Fruit fly (Drosophila melanogaster) whole organism, embryonic: ENCODE measurements around the gene Spn28Db.

Experiments used
- Ada2b ChIP-seq: fragments of 200-800 bp; sonication (Bioruptor generic); IDR thresholded peaks from 2 replicates; pipeline ENCODE4 v1.3.6; 2022; ENCODE audit warnings: missing biosample characterization, missing genetic modification characterization
- CG10267 ChIP-seq: fragments of 200-800 bp; sonication (Bioruptor generic); optimal IDR thresholded peaks from 2 replicates; lab custom pipeline; 2018; ENCODE audit warnings: missing biosample characterization, mild to moderate bottlenecking, missing genetic modification characterization, moderate library complexity
- CG10959 ChIP-seq: fragments of 200-800 bp; sonication (Bioruptor generic); IDR thresholded peaks from 2 replicates; pipeline ENCODE4 v1.3.6; 2022; ENCODE audit warnings: missing biosample characterization, missing genetic modification characterization
- CG12299 ChIP-seq: fragments of 200-800 bp; sonication (Bioruptor generic); optimal IDR thresholded peaks from 2 replicates; lab custom pipeline; 2018; ENCODE audit warnings: missing biosample characterization, mild to moderate bottlenecking, missing genetic modification characterization
- CG12744 ChIP-seq: fragments of 200-800 bp; sonication (Bioruptor generic); optimal IDR thresholded peaks from 2 replicates; lab custom pipeline; 2016; ENCODE audit warnings: missing biosample characterization, missing genetic modification characterization
- CG13894 ChIP-seq: fragments of 200-800 bp; sonication (Bioruptor generic); optimal IDR thresholded peaks from 3 replicates; lab custom pipeline; 2018; ENCODE audit warnings: missing biosample characterization, mild to moderate bottlenecking, missing genetic modification characterization, moderate library complexity
- CG15073 ChIP-seq: fragments of 200-800 bp; sonication (Bioruptor generic); optimal IDR thresholded peaks from 2 replicates; lab custom pipeline; 2016; ENCODE audit warnings: missing biosample characterization, missing genetic modification characterization
- CG15269 ChIP-seq: fragments of 200-800 bp; sonication (Bioruptor generic); optimal IDR thresholded peaks from 2 replicates; lab custom pipeline; 2018; ENCODE audit warnings: missing biosample characterization, mild to moderate bottlenecking, missing genetic modification characterization, moderate library complexity
- CG1529 ChIP-seq: fragments of 200-800 bp; sonication (Bioruptor generic); optimal IDR thresholded peaks from 3 replicates; lab custom pipeline; 2018; ENCODE audit warnings: missing biosample characterization, missing genetic modification characterization
- CG2116 ChIP-seq: fragments of 200-800 bp; sonication (Bioruptor generic); optimal IDR thresholded peaks from 3 replicates; lab custom pipeline; 2018; ENCODE audit warnings: missing biosample characterization, mild to moderate bottlenecking, missing genetic modification characterization
- CG2129 ChIP-seq: fragments of 200-800 bp; sonication (Bioruptor generic); IDR thresholded peaks from 2 replicates; pipeline ENCODE4 v1.3.6; 2022; ENCODE audit warnings: missing biosample characterization, missing genetic modification characterization; ENCODE audit not compliant: partially characterized antibody
- CG30403 ChIP-seq: fragments of 200-800 bp; sonication (Bioruptor generic); optimal IDR thresholded peaks from 3 replicates; lab custom pipeline; 2016; ENCODE audit warnings: missing biosample characterization, missing genetic modification characterization
- CG32772 ChIP-seq: fragments of 200-800 bp; sonication (Bioruptor generic); IDR thresholded peaks from 2 replicates; pipeline ENCODE4 v1.3.6; 2022; ENCODE audit warnings: missing biosample characterization, missing genetic modification characterization
- CG6689 ChIP-seq: fragments of 200-800 bp; sonication (Bioruptor generic); IDR thresholded peaks from 2 replicates; pipeline ENCODE4 v1.3.6; 2022; ENCODE audit warnings: missing biosample characterization, missing genetic modification characterization
- CG7372 ChIP-seq: fragments of 200-800 bp; sonication (Bioruptor generic); IDR thresholded peaks from 2 replicates; pipeline ENCODE4 v1.3.6; 2022; ENCODE audit warnings: missing biosample characterization, missing genetic modification characterization
- CG7556 ChIP-seq: fragments of 200-800 bp; sonication (Bioruptor generic); optimal IDR thresholded peaks from 2 replicates; lab custom pipeline; 2017; ENCODE audit warnings: missing biosample characterization, mild to moderate bottlenecking, missing genetic modification characterization
- CG8388 ChIP-seq: fragments of 200-800 bp; sonication (Bioruptor generic); optimal IDR thresholded peaks from 2 replicates; lab custom pipeline; 2019; ENCODE audit warnings: missing biosample characterization, mild to moderate bottlenecking, missing genetic modification characterization, moderate library complexity
- CG9876 ChIP-seq: fragments of 200-800 bp; sonication (Bioruptor generic); optimal IDR thresholded peaks from 2 replicates; lab custom pipeline; 2016; ENCODE audit warnings: missing biosample characterization, missing genetic modification characterization
- CHES-1-like ChIP-seq: fragments of 200-800 bp; sonication (Bioruptor generic); optimal IDR thresholded peaks from 2 replicates; lab custom pipeline; 2016; ENCODE audit warnings: missing biosample characterization, missing genetic modification characterization
- Chrac-16 ChIP-seq: fragments of 200-800 bp; sonication (Bioruptor generic); optimal IDR thresholded peaks from 3 replicates; lab custom pipeline; 2016; ENCODE audit warnings: missing biosample characterization, missing genetic modification characterization
- D ChIP-seq, 2 experiments: fragments of 200-800 bp in 1 of 2; fragments of >200 bp in 1 of 2; sonication (Bioruptor generic) in 1 of 2; optimal IDR thresholded peaks; 2 replicates in 1 of 2; 3 replicates in 1 of 2; lab custom pipeline; 2017; ENCODE audit warnings: mild to moderate bottlenecking in 1 of 2, missing biosample characterization in 1 of 2, missing genetic modification characterization in 1 of 2, missing genetic modification reagents in 1 of 2
- Dek ChIP-seq: fragments of 200-800 bp; sonication (Bioruptor generic); optimal IDR thresholded peaks from 3 replicates; lab custom pipeline; 2019; ENCODE audit warnings: missing biosample characterization, mild to moderate bottlenecking, missing genetic modification characterization, moderate library complexity
- Dll ChIP-seq: fragments of 200-800 bp; sonication (Bioruptor generic); IDR thresholded peaks from 4 replicates; pipeline ENCODE4 v1.3.6; 2022; ENCODE audit warnings: missing biosample characterization, missing genetic modification characterization; ENCODE audit not compliant: partially characterized antibody
- Fer2 ChIP-seq: fragments of 200-800 bp; sonication (Bioruptor generic); optimal IDR thresholded peaks from 2 replicates; lab custom pipeline; 2018; ENCODE audit warnings: missing biosample characterization, mild to moderate bottlenecking, missing genetic modification characterization, moderate library complexity
- Gsc ChIP-seq: fragments of 200-800 bp; sonication (Bioruptor generic); IDR thresholded peaks from 2 replicates; pipeline ENCODE4 v1.3.6; 2022; ENCODE audit warnings: missing biosample characterization, missing genetic modification characterization
- H2.0 ChIP-seq: fragments of 200-800 bp; sonication (Bioruptor generic); IDR thresholded peaks from 2 replicates; pipeline ENCODE4 v1.3.6; 2022; ENCODE audit warnings: missing biosample characterization, missing genetic modification characterization
- HLH54F ChIP-seq: fragments of 200-800 bp; sonication (Bioruptor generic); optimal IDR thresholded peaks from 3 replicates; lab custom pipeline; 2016; ENCODE audit warnings: missing biosample characterization, missing genetic modification characterization
- Hr39 ChIP-seq: fragments of >200 bp; optimal IDR thresholded peaks from 2 replicates; lab custom pipeline; 2017
- Hr78 ChIP-seq, 2 experiments: fragments of 200-800 bp in 1 of 2; fragments of >200 bp in 1 of 2; sonication (Bioruptor generic) in 1 of 2; optimal IDR thresholded peaks; 2 replicates each; lab custom pipeline; 2017 to 2019; ENCODE audit warnings: missing biosample characterization in 2 of 2, missing genetic modification characterization in 2 of 2, mild to moderate bottlenecking in 1 of 2, moderate library complexity in 1 of 2
- Kr ChIP-seq: fragments of 200-800 bp; sonication (Bioruptor generic); optimal IDR thresholded peaks from 2 replicates; lab custom pipeline; 2017; ENCODE audit warnings: missing biosample characterization, mild to moderate bottlenecking, missing genetic modification characterization
- Max ChIP-seq: fragments of 200-800 bp; sonication (Bioruptor generic); optimal IDR thresholded peaks from 2 replicates; lab custom pipeline; 2016; ENCODE audit warnings: missing biosample characterization, mild to moderate bottlenecking, missing genetic modification characterization
- Nf-YC ChIP-seq: fragments of 200-800 bp; optimal IDR thresholded peaks from 3 replicates; lab custom pipeline; 2019; ENCODE audit warnings: missing biosample characterization, mild to moderate bottlenecking, missing genetic modification characterization, moderate library complexity
- ara ChIP-seq: fragments of 200-800 bp; sonication (Bioruptor generic); IDR thresholded peaks from 2 replicates; pipeline ENCODE4 v1.3.6; 2022; ENCODE audit warnings: missing biosample characterization, missing genetic modification characterization
- br ChIP-seq: fragments of >200 bp; optimal IDR thresholded peaks from 2 replicates; lab custom pipeline; 2017
- corto ChIP-seq: fragments of 200-800 bp; sonication (Bioruptor generic); optimal IDR thresholded peaks from 2 replicates; lab custom pipeline; 2016; ENCODE audit warnings: missing biosample characterization, mild to moderate bottlenecking, missing genetic modification characterization, moderate library complexity
- dimm ChIP-seq: fragments of 200-800 bp; sonication (Bioruptor generic); IDR thresholded peaks from 2 replicates; pipeline ENCODE4 v1.3.6; 2022; ENCODE audit warnings: missing biosample characterization, missing genetic modification characterization
- eve ChIP-seq, 2 experiments: fragments of >200 bp; optimal IDR thresholded peaks; 2 replicates each; lab custom pipeline; 2017; ENCODE audit warnings: missing biosample characterization in 2 of 2, missing genetic modification characterization in 2 of 2
- ham ChIP-seq: fragments of 200-800 bp; sonication (Bioruptor generic); IDR thresholded peaks from 2 replicates; pipeline ENCODE4 v1.3.6; 2022; ENCODE audit warnings: missing biosample characterization, missing genetic modification characterization
- jigr1 ChIP-seq: fragments of 200-800 bp; sonication (Bioruptor generic); IDR thresholded peaks from 3 replicates; pipeline ENCODE4 v1.3.6; 2022; ENCODE audit warnings: missing biosample characterization, missing genetic modification characterization
- jing ChIP-seq: fragments of 200-800 bp; sonication (Bioruptor generic); optimal IDR thresholded peaks from 2 replicates; lab custom pipeline; 2018; ENCODE audit warnings: missing biosample characterization, mild to moderate bottlenecking, missing genetic modification characterization
- nerfin-1 ChIP-seq: fragments of 200-800 bp; sonication (Bioruptor generic); optimal IDR thresholded peaks from 3 replicates; lab custom pipeline; 2019; ENCODE audit warnings: missing biosample characterization, mild to moderate bottlenecking, missing genetic modification characterization, moderate library complexity
- prd ChIP-seq, 3 experiments: fragments of >200 bp in 2 of 3; fragments of 200-800 bp in 1 of 3; sonication (Bioruptor generic) in 1 of 3; optimal IDR thresholded peaks in 2 of 3; IDR thresholded peaks in 1 of 3; 2 replicates in 2 of 3; 3 replicates in 1 of 3; pipeline versions ENCODE4 v1.3.6 to Lab custom; 2017 to 2022; ENCODE audit warnings: missing biosample characterization in 1 of 3, missing genetic modification characterization in 1 of 3
- pros ChIP-seq: fragments of 200-800 bp; sonication (Bioruptor generic); optimal IDR thresholded peaks from 3 replicates; lab custom pipeline; 2019; ENCODE audit warnings: missing biosample characterization, mild to moderate bottlenecking, missing genetic modification characterization, moderate library complexity
- psq ChIP-seq: fragments of 200-800 bp; sonication (Bioruptor generic); optimal IDR thresholded peaks from 2 replicates; lab custom pipeline; 2017; ENCODE audit warnings: missing biosample characterization, missing genetic modification characterization
- pzg ChIP-seq: fragments of 200-800 bp; sonication (Bioruptor generic); optimal IDR thresholded peaks from 3 replicates; lab custom pipeline; 2018; ENCODE audit warnings: missing biosample characterization, mild to moderate bottlenecking, missing genetic modification characterization, moderate library complexity
- run ChIP-seq: fragments of 200-800 bp; sonication (Bioruptor generic); optimal IDR thresholded peaks from 3 replicates; lab custom pipeline; 2018; ENCODE audit warnings: missing biosample characterization, mild to moderate bottlenecking, missing genetic modification characterization
- stc ChIP-seq: fragments of 200-800 bp; sonication (Bioruptor generic); IDR thresholded peaks from 2 replicates; pipeline ENCODE4 v1.3.6; 2022; ENCODE audit warnings: missing biosample characterization, missing genetic modification characterization
- tap ChIP-seq: fragments of 200-800 bp; optimal IDR thresholded peaks from 3 replicates; lab custom pipeline; 2019; ENCODE audit warnings: missing biosample characterization, mild to moderate bottlenecking, missing genetic modification characterization, moderate library complexity
- toy ChIP-seq: fragments of 200-800 bp; sonication (Bioruptor generic); IDR thresholded peaks from 2 replicates; pipeline ENCODE4 v1.3.6; 2022; ENCODE audit warnings: missing biosample characterization, missing genetic modification characterization

Spn28Db gene

dm6 chr2L:7932091-7932769 lies 41.7 kb upstream of the Spn28Db start (continued):
- peak; percentile 70 for TF ChIP-seq CG30403 (GFP tag; lab: Kevin White, UChicago)
- TF ChIP-seq ham, result no peak
- TF ChIP-seq Hr39 (lab: Kevin White, UChicago), result no peak
- no peak for TF ChIP-seq CG10959 (GFP tag; lab: Robert Waterston, UW)
- peak; percentile 82 for TF ChIP-seq stc (GFP tag; lab: Robert Waterston, UW)
- no peak for TF ChIP-seq corto (GFP tag; lab: Kevin White, UChicago)
- TF ChIP-seq Hr78 (GFP tag; optimal IDR thresholded peaks at IDR 0.05; lab: Kevin White, UChicago), result no peak
- TF ChIP-seq CHES-1-like (GFP tag; lab: Kevin White, UChicago), result peak; percentile 43
- TF ChIP-seq Fer2 (tag; lab: Kevin White, UChicago), result peak; percentile 81
- TF ChIP-seq CG12744 (GFP tag; lab: Kevin White, UChicago), result no peak
- TF ChIP-seq pzg (GFP tag; lab: Kevin White, UChicago), result no peak
- peak; percentile 55 for TF ChIP-seq Dek (tag; lab: Kevin White, UChicago)
- TF ChIP-seq CG13894 (tag; lab: Kevin White, UChicago), result peak; percentile 90
- peak; percentile 67 for TF ChIP-seq nerfin-1 (tag; lab: Kevin White, UChicago)
- peak; percentile 15 for TF ChIP-seq Chrac-16 (GFP tag; lab: Kevin White, UChicago)
- no peak for TF ChIP-seq CG7372 (GFP tag; lab: Robert Waterston, UW)
- TF ChIP-seq CG9876, result no peak
- peak; percentile 22 for TF ChIP-seq HLH54F (GFP tag; lab: Kevin White, UChicago)
- TF ChIP-seq Dll (GFP tag; lab: Robert Waterston, UW), result no peak
- no peak for TF ChIP-seq pros (GFP tag; lab: Kevin White, UChicago)
- no peak for TF ChIP-seq D (optimal IDR thresholded peaks at IDR 0.05; lab: Kevin White, UChicago)
- peak; percentile 16 for TF ChIP-seq D (GFP tag; optimal IDR thresholded peaks at IDR 0.05; lab: Kevin White, UChicago)
- peak; percentile 11; the same call in 1 of the 2 replicates for TF ChIP-seq dimm (GFP tag; lab: Robert Waterston, UW)
- TF ChIP-seq psq, result no peak
- TF ChIP-seq eve (GFP tag; optimal IDR thresholded peaks at IDR 0.05; lab: Kevin White, UChicago), result peak in 1 of 2 experiments; percentile 76
- peak; percentile 76 for TF ChIP-seq CG15269 (tag; lab: Kevin White, UChicago)
- TF ChIP-seq CG2116, result no peak
- TF ChIP-seq Ada2b (GFP tag; lab: Robert Waterston, UW), result peak; percentile 80
- peak; percentile 69; the same call in 1 of the 2 replicates for TF ChIP-seq CG32772 (GFP tag; lab: Robert Waterston, UW)
- peak; percentile 61 for TF ChIP-seq Max (GFP tag; lab: Kevin White, UChicago)
- peak; percentile 81 for TF ChIP-seq CG6689 (GFP tag; lab: Robert Waterston, UW)
- TF ChIP-seq CG8388 (GFP tag; lab: Kevin White, UChicago), result peak; percentile 2
- no peak for TF ChIP-seq CG15073 (GFP tag; lab: Kevin White, UChicago)
- no peak for TF ChIP-seq CG2129 (GFP tag; lab: Robert Waterston, UW)
- no peak for TF ChIP-seq run
- peak; percentile 58 for TF ChIP-seq tap (tag; lab: Kevin White, UChicago)
- TF ChIP-seq jing (GFP tag; lab: Kevin White, UChicago), result no peak
- TF ChIP-seq prd (optimal IDR thresholded peaks at IDR 0.05; lab: Kevin White, UChicago), result no peak
- peak; percentile 84 for TF ChIP-seq prd (GFP tag; IDR thresholded peaks at IDR 0.05; lab: Robert Waterston, UW)
- no peak for TF ChIP-seq br (lab: Kevin White, UChicago)
- peak; percentile 37 for TF ChIP-seq CG10267
- TF ChIP-seq CG7556 (GFP tag; lab: Kevin White, UChicago), result peak; percentile 82
- TF ChIP-seq H2.0 (GFP tag; lab: Robert Waterston, UW), result peak; percentile 56
- no peak for TF ChIP-seq CG1529 (GFP tag; lab: Kevin White, UChicago)
- peak; percentile 62 for TF ChIP-seq Nf-YC (tag; lab: Kevin White, UChicago)
- TF ChIP-seq toy (GFP tag; lab: Robert Waterston, UW), result peak; percentile 58; the same call in 1 of the 2 replicates
- no peak for TF ChIP-seq Gsc (GFP tag; lab: Robert Waterston, UW)
- TF ChIP-seq ara (GFP tag; lab: Robert Waterston, UW), result no peak
- TF ChIP-seq jigr1 (GFP tag; lab: Robert Waterston, UW), result peak; percentile 48; the same call in 1 of the 3 replicates
- TF ChIP-seq CG12299 (tag; lab: Kevin White, UChicago), result peak; percentile 50
- no peak for TF ChIP-seq Kr
